Fruit fly (Drosophila melanogaster) whole organism, embryonic: ENCODE data around the gene CG9389.

Experiments used
- Aef1 ChIP-seq: fragments of 200-800 bp; sonication (Bioruptor generic); IDR thresholded peaks from 3 replicates; pipeline ENCODE4 v1.3.6; 2022; ENCODE audit warnings: missing biosample characterization, missing genetic modification characterization
- Bgb ChIP-seq: fragments of 200-800 bp; sonication (Bioruptor generic); IDR thresholded peaks from 2 replicates; pipeline ENCODE4 v1.3.6; 2022; ENCODE audit warnings: missing biosample characterization, missing genetic modification characterization; ENCODE audit not compliant: partially characterized antibody
- BtbVII ChIP-seq: fragments of 200-800 bp; sonication (Bioruptor generic); optimal IDR thresholded peaks from 3 replicates; lab custom pipeline; 2017; ENCODE audit warnings: missing biosample characterization, mild to moderate bottlenecking, missing genetic modification characterization
- CG10366 ChIP-seq: fragments of 200-800 bp; sonication (Bioruptor generic); IDR thresholded peaks from 2 replicates; pipeline ENCODE4 v1.3.6; 2022; ENCODE audit warnings: missing biosample characterization, missing genetic modification characterization
- CG14710 ChIP-seq: fragments of 200-800 bp; sonication (Bioruptor generic); optimal IDR thresholded peaks from 3 replicates; lab custom pipeline; 2019; ENCODE audit warnings: missing biosample characterization, mild to moderate bottlenecking, missing genetic modification characterization, moderate library complexity
- CG15073 ChIP-seq: fragments of 200-800 bp; sonication (Bioruptor generic); optimal IDR thresholded peaks from 2 replicates; lab custom pipeline; 2016; ENCODE audit warnings: missing biosample characterization, missing genetic modification characterization
- CG1602 ChIP-seq: fragments of 200-800 bp; sonication (Bioruptor generic); optimal IDR thresholded peaks from 3 replicates; lab custom pipeline; 2016; ENCODE audit warnings: missing biosample characterization, missing genetic modification characterization
- CG18599 ChIP-seq: fragments of 200-800 bp; sonication (Bioruptor generic); optimal IDR thresholded peaks from 3 replicates; lab custom pipeline; 2017; ENCODE audit warnings: missing biosample characterization, missing genetic modification characterization, mild to moderate bottlenecking, moderate library complexity, missing genetic modification reagents
- CG2129 ChIP-seq: fragments of 200-800 bp; sonication (Bioruptor generic); IDR thresholded peaks from 2 replicates; pipeline ENCODE4 v1.3.6; 2022; ENCODE audit warnings: missing biosample characterization, missing genetic modification characterization; ENCODE audit not compliant: partially characterized antibody
- CG2202 ChIP-seq: fragments of 200-800 bp; sonication (Bioruptor generic); optimal IDR thresholded peaks from 2 replicates; lab custom pipeline; 2018; ENCODE audit warnings: missing biosample characterization, mild to moderate bottlenecking, missing genetic modification characterization
- CG32767 ChIP-seq: fragments of 200-800 bp; sonication (Bioruptor generic); IDR thresholded peaks from 2 replicates; pipeline ENCODE4 v1.3.6; 2022; ENCODE audit warnings: missing biosample characterization, missing genetic modification characterization
- CG34376 ChIP-seq: fragments of 200-800 bp; sonication (Bioruptor generic); optimal IDR thresholded peaks from 2 replicates; lab custom pipeline; 2018; ENCODE audit warnings: missing biosample characterization, mild to moderate bottlenecking, missing genetic modification characterization
- CG34422 ChIP-seq: fragments of 200-800 bp; sonication (Bioruptor generic); IDR thresholded peaks from 3 replicates; pipeline ENCODE4 v1.3.6; 2022; ENCODE audit warnings: missing biosample characterization, missing genetic modification characterization
- CG6813 ChIP-seq: fragments of 200-800 bp; sonication (Bioruptor generic); optimal IDR thresholded peaks from 2 replicates; lab custom pipeline; 2017; ENCODE audit warnings: missing biosample characterization, missing genetic modification characterization, mild to moderate bottlenecking, moderate library complexity, missing genetic modification reagents
- D ChIP-seq, 2 experiments: fragments of 200-800 bp in 1 of 2; fragments of >200 bp in 1 of 2; sonication (Bioruptor generic) in 1 of 2; optimal IDR thresholded peaks; 2 replicates in 1 of 2; 3 replicates in 1 of 2; lab custom pipeline; 2017; ENCODE audit warnings: mild to moderate bottlenecking in 1 of 2, missing biosample characterization in 1 of 2, missing genetic modification characterization in 1 of 2, missing genetic modification reagents in 1 of 2
- D19B ChIP-seq: fragments of 200-800 bp; sonication (Bioruptor generic); optimal IDR thresholded peaks from 2 replicates; lab custom pipeline; 2017; ENCODE audit warnings: missing biosample characterization, mild to moderate bottlenecking, missing genetic modification characterization
- Dad ChIP-seq: fragments of 200-800 bp; sonication (Bioruptor generic); optimal IDR thresholded peaks from 3 replicates; lab custom pipeline; 2016; ENCODE audit warnings: missing biosample characterization, missing genetic modification characterization
- Ets65A ChIP-seq: fragments of 200-800 bp; sonication (Bioruptor generic); peaks from one replicate; lab custom pipeline; 2016; ENCODE audit warnings: missing biosample characterization, missing genetic modification characterization
- Fer1 ChIP-seq: fragments of 200-800 bp; sonication (Bioruptor generic); optimal IDR thresholded peaks from 2 replicates; lab custom pipeline; 2017; ENCODE audit warnings: missing biosample characterization, mild to moderate bottlenecking, missing genetic modification characterization
- Fer3 ChIP-seq: fragments of 200-800 bp; sonication (Bioruptor generic); optimal IDR thresholded peaks from 2 replicates; lab custom pipeline; 2018; ENCODE audit warnings: missing biosample characterization, mild to moderate bottlenecking, missing genetic modification characterization, moderate library complexity
- HLHmδ ChIP-seq: fragments of 200-800 bp; sonication (Bioruptor generic); optimal IDR thresholded peaks from 2 replicates; lab custom pipeline; 2018; ENCODE audit warnings: missing biosample characterization, mild to moderate bottlenecking, missing genetic modification characterization, moderate library complexity
- Hmx ChIP-seq: fragments of 200-800 bp; sonication (Bioruptor generic); optimal IDR thresholded peaks from 2 replicates; lab custom pipeline; 2016; ENCODE audit warnings: missing biosample characterization, missing genetic modification characterization
- Hr51 ChIP-seq, 2 experiments: fragments of 200-800 bp; sonication (Bioruptor generic); optimal IDR thresholded peaks; 2 replicates in 1 of 2; 3 replicates in 1 of 2; lab custom pipeline; 2016 to 2018; ENCODE audit warnings: missing biosample characterization in 2 of 2, missing genetic modification characterization in 2 of 2, mild to moderate bottlenecking in 1 of 2, moderate library complexity in 1 of 2
- Lim3 ChIP-seq: fragments of 200-800 bp; sonication (Bioruptor generic); IDR thresholded peaks from 2 replicates; pipeline ENCODE4 v1.3.6; 2022; ENCODE audit warnings: missing biosample characterization, missing genetic modification characterization
- MBD-R2 ChIP-seq: fragments of 200-800 bp; sonication (Bioruptor generic); IDR thresholded peaks from 2 replicates; pipeline ENCODE4 v1.3.6; 2022; ENCODE audit warnings: missing biosample characterization, missing genetic modification characterization
- Meics ChIP-seq: fragments of 200-800 bp; sonication (Bioruptor generic); optimal IDR thresholded peaks from 2 replicates; lab custom pipeline; 2017; ENCODE audit warnings: missing biosample characterization, mild to moderate bottlenecking, missing genetic modification characterization
- Nf-YC ChIP-seq: fragments of 200-800 bp; optimal IDR thresholded peaks from 3 replicates; lab custom pipeline; 2019; ENCODE audit warnings: missing biosample characterization, mild to moderate bottlenecking, missing genetic modification characterization, moderate library complexity
- Oaz ChIP-seq: fragments of 200-800 bp; sonication (Bioruptor generic); IDR thresholded peaks from 2 replicates; pipeline ENCODE4 v1.3.6; 2022; ENCODE audit warnings: missing biosample characterization, missing genetic modification characterization
- Oli ChIP-seq: fragments of 200-800 bp; sonication (Bioruptor generic); optimal IDR thresholded peaks from 2 replicates; lab custom pipeline; 2018; ENCODE audit warnings: missing biosample characterization, mild to moderate bottlenecking, missing genetic modification characterization, moderate library complexity
- Poxn ChIP-seq: fragments of 200-800 bp; sonication (Bioruptor generic); IDR thresholded peaks from 2 replicates; pipeline ENCODE4 v1.3.6; 2022; ENCODE audit warnings: missing biosample characterization, missing genetic modification characterization
- Six4 ChIP-seq: fragments of 200-800 bp; sonication (Bioruptor generic); optimal IDR thresholded peaks from 2 replicates; lab custom pipeline; 2016; ENCODE audit warnings: missing biosample characterization, missing genetic modification characterization
- Taf1 ChIP-seq: fragments of 200-800 bp; sonication (Bioruptor generic); IDR thresholded peaks from 2 replicates; pipeline ENCODE4 v1.3.6; 2022; ENCODE audit warnings: missing biosample characterization, missing genetic modification characterization
- Xrp1 ChIP-seq: fragments of 200-800 bp; sonication (Bioruptor generic); IDR thresholded peaks from 2 replicates; pipeline ENCODE4 v1.3.6; 2022; ENCODE audit warnings: missing biosample characterization, missing genetic modification characterization
- ab ChIP-seq: fragments of 200-800 bp; sonication (Bioruptor generic); optimal IDR thresholded peaks from 2 replicates; lab custom pipeline; 2016; ENCODE audit warnings: missing biosample characterization, missing genetic modification characterization
- br ChIP-seq: fragments of >200 bp; optimal IDR thresholded peaks from 2 replicates; lab custom pipeline; 2017
- bsh ChIP-seq, 2 experiments: fragments of 200-800 bp; sonication (Bioruptor generic); optimal IDR thresholded peaks; 2 replicates each; lab custom pipeline; 2017 to 2018; ENCODE audit warnings: mild to moderate bottlenecking in 2 of 2, missing biosample characterization in 2 of 2, missing genetic modification characterization in 2 of 2, moderate library complexity in 1 of 2
- chinmo ChIP-seq: fragments of 200-800 bp; sonication (Bioruptor generic); IDR thresholded peaks from 4 replicates; pipeline ENCODE4 v1.3.6; 2022; ENCODE audit warnings: missing biosample characterization, missing genetic modification characterization; ENCODE audit not compliant: partially characterized antibody
- gfzf ChIP-seq: fragments of 200-800 bp; sonication (Bioruptor generic); optimal IDR thresholded peaks from 2 replicates; lab custom pipeline; 2016; ENCODE audit warnings: missing biosample characterization, mild to moderate bottlenecking, missing genetic modification characterization, moderate library complexity
- hth ChIP-seq: fragments of >200 bp; optimal IDR thresholded peaks from 2 replicates; lab custom pipeline; 2017; ENCODE audit warnings: inconsistent platforms
- lov ChIP-seq, 2 experiments: fragments of 200-800 bp in 1 of 2; fragments of >200 bp in 1 of 2; sonication (Bioruptor generic) in 1 of 2; IDR thresholded peaks in 1 of 2; optimal IDR thresholded peaks in 1 of 2; 2 replicates in 1 of 2; 3 replicates in 1 of 2; pipeline versions ENCODE4 v1.3.6 to Lab custom; 2017 to 2022; ENCODE audit warnings: missing biosample characterization in 1 of 2, missing genetic modification characterization in 1 of 2
- nerfin-2 ChIP-seq: fragments of 200-800 bp; sonication (Bioruptor generic); IDR thresholded peaks from 2 replicates; pipeline ENCODE4 v1.3.6; 2022; ENCODE audit warnings: missing biosample characterization, missing genetic modification characterization; ENCODE audit not compliant: partially characterized antibody
- prd ChIP-seq, 3 experiments: fragments of >200 bp in 2 of 3; fragments of 200-800 bp in 1 of 3; sonication (Bioruptor generic) in 1 of 3; optimal IDR thresholded peaks in 2 of 3; IDR thresholded peaks in 1 of 3; 2 replicates in 2 of 3; 3 replicates in 1 of 3; pipeline versions ENCODE4 v1.3.6 to Lab custom; 2017 to 2022; ENCODE audit warnings: missing biosample characterization in 1 of 3, missing genetic modification characterization in 1 of 3
- pzg ChIP-seq: fragments of 200-800 bp; sonication (Bioruptor generic); optimal IDR thresholded peaks from 3 replicates; lab custom pipeline; 2018; ENCODE audit warnings: missing biosample characterization, mild to moderate bottlenecking, missing genetic modification characterization, moderate library complexity
- sens ChIP-seq: fragments of 200-800 bp; sonication (Bioruptor generic); peaks from one replicate; lab custom pipeline; 2016; ENCODE audit warnings: missing biosample characterization, missing genetic modification characterization
- shn ChIP-seq: fragments of 200-800 bp; sonication (Bioruptor generic); optimal IDR thresholded peaks from 3 replicates; lab custom pipeline; 2016; ENCODE audit warnings: missing biosample characterization, missing genetic modification characterization
- slou ChIP-seq: fragments of 200-800 bp; sonication (Bioruptor generic); optimal IDR thresholded peaks from 3 replicates; lab custom pipeline; 2016; ENCODE audit warnings: missing biosample characterization, missing genetic modification characterization
- tap ChIP-seq: fragments of 200-800 bp; optimal IDR thresholded peaks from 3 replicates; lab custom pipeline; 2019; ENCODE audit warnings: missing biosample characterization, mild to moderate bottlenecking, missing genetic modification characterization, moderate library complexity
- vfl ChIP-seq: fragments of 200-800 bp; sonication (Bioruptor generic); optimal IDR thresholded peaks from 2 replicates; lab custom pipeline; 2016; ENCODE audit warnings: missing biosample characterization, missing genetic modification characterization
- yki ChIP-seq: fragments of >200 bp; optimal IDR thresholded peaks from 3 replicates; lab custom pipeline; 2018

Gene CG9389

DNA sequence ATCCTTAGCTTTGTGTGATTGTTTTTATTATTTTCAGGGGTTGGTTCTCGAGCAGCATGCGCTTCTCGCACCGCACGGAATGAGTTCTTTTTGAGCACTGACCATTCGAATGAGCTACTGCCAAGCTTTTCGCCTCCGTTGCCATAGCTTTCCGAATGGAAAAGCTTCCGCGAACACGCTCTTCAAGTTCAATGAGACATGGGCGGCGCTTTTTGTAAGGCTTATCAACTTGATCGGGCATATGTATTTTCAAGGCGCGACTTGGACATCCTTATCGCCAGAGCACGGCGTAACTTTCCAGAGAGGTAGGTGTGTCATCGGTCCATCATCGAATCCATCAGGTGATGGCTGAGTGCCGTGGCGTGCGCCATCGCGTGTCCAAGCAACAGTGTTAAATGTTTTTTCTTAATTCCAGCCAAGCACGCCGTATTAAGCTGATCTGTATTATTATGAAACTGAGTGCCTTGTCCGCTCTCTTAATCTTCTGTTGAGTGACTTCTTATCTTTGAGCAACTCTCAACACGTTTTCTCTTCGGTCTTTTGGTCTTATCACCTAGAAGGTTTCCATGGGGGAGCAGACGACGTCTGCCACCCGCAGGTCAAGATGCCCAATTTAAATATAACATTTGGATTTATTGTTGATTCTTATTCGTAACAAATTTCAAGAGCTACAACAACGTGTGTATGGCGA is 9.6 kb upstream of the CG9389 start, which contains the start of gene AcCoAS (continued):
- TF ChIP-seq Dad (GFP tag; lab: Kevin White, UChicago) (no peak), Hr51 (GFP tag; optimal IDR thresholded peaks at IDR 0.05; lab: Kevin White, UChicago) (peak in 1 of 2 experiments; percentile 1), nerfin-2 (no peak), ab (no peak), br (no peak), Nf-YC (tag; lab: Kevin White, UChicago) (peak; percentile 47), CG15073 (GFP tag; lab: Kevin White, UChicago) (no peak), D (optimal IDR thresholded peaks at IDR 0.05; lab: Kevin White, UChicago) (no peak), D (GFP tag; optimal IDR thresholded peaks at IDR 0.05; lab: Kevin White, UChicago) (no peak), MBD-R2 (GFP tag; lab: Robert Waterston, UW) (no peak; the same call in 1 of the 2 replicates), Fer3 (tag; lab: Kevin White, UChicago) (peak; percentile 14), Bgb (GFP tag; lab: Robert Waterston, UW) (peak; percentile 68), lov (optimal IDR thresholded peaks at IDR 0.05; lab: Kevin White, UChicago) (no peak), lov (GFP tag; IDR thresholded peaks at IDR 0.05; lab: Robert Waterston, UW) (0 out of 3 replicates have a peak, but pooled peaks have one; percentile 51), Lim3 (GFP tag; lab: Robert Waterston, UW) (no peak), Xrp1 (no peak), tap (no peak), BtbVII (GFP tag; lab: Kevin White, UChicago) (peak; percentile 72), CG34376 (GFP tag; lab: Kevin White, UChicago) (peak; percentile 96), vfl (GFP tag; lab: Kevin White, UChicago) (peak; percentile 58), shn (GFP tag; lab: Kevin White, UChicago) (no peak), CG10366 (no peak), Aef1 (no peak), CG6813 (GFP tag; lab: Kevin White, UChicago) (peak; percentile 9), CG1602 (GFP tag; lab: Kevin White, UChicago) (no peak), CG32767 (GFP tag; lab: Robert Waterston, UW) (no peak), CG2202 (tag; lab: Kevin White, UChicago) (no peak), pzg (GFP tag; lab: Kevin White, UChicago) (peak; percentile 33), Six4 (GFP tag; lab: Kevin White, UChicago) (no peak), chinmo (GFP tag; lab: Robert Waterston, UW) (peak; percentile 81; the same call in 2 of the 4 replicates), D19B (GFP tag; lab: Kevin White, UChicago) (no peak), Meics (peak; percentile 52), CG2129 (no peak), Ets65A (GFP tag; lab: Kevin White, UChicago) (no peak), sens (GFP tag; lab: Kevin White, UChicago) (peak; percentile 84), Taf1 (GFP tag; lab: Robert Waterston, UW) (no peak), HLHmδ (no peak), Oli (tag; lab: Kevin White, UChicago) (no peak), CG14710 (tag; lab: Kevin White, UChicago) (no peak), hth (no peak), Oaz (no peak), gfzf (GFP tag; lab: Kevin White, UChicago) (no peak), yki (lab: Kevin White, UChicago) (no peak), slou (GFP tag; lab: Kevin White, UChicago) (no peak), CG18599 (peak; percentile 81), Hmx (GFP tag; lab: Kevin White, UChicago) (no peak), Fer1 (GFP tag; lab: Kevin White, UChicago) (peak; percentile 81), Poxn (no peak), prd (optimal IDR thresholded peaks at IDR 0.05; lab: Kevin White, UChicago) (no peak), prd (GFP tag; IDR thresholded peaks at IDR 0.05; lab: Robert Waterston, UW) (no peak), bsh (GFP tag; optimal IDR thresholded peaks at IDR 0.05; lab: Kevin White, UChicago) (no peak), CG34422 (GFP tag; lab: Robert Waterston, UW) (peak; percentile 34; the same call in 1 of the 3 replicates)
